Worm (Caenorhabditis elegans) whole organism, midembryonic: ENCODE data around the gene F33G12.3.
A peak's percentile ranks its signal among the peaks of the same experiment; 100 is the strongest.

Source experiments
- T22C8.4 ChIP-seq: fragments of 200-800 bp; sonication (Bioruptor generic); IDR thresholded peaks from 2 replicates; pipeline ENCODE4 v1.3.6; 2022; ENCODE audit warnings: missing genetic modification characterization, missing compliant biosample characterization
- cog-1 ChIP-seq: sonication (generic microtip); optimal IDR thresholded peaks from 2 replicates; lab custom pipeline; 2016; ENCODE audit warnings: missing genetic modification characterization, missing compliant biosample characterization
- flt-1 ChIP-seq: fragments of 200-800 bp; sonication (Bioruptor generic); IDR thresholded peaks from 2 replicates; pipeline ENCODE4 v1.3.6; 2022; ENCODE audit warnings: missing genetic modification characterization, missing compliant biosample characterization
- klf-2 ChIP-seq: fragments of 200-800 bp; sonication (Bioruptor generic); conservative IDR thresholded peaks from 2 replicates; pipeline ENCODE4 v1.3.6; 2022; ENCODE audit warnings: missing genetic modification reagents, missing genetic modification characterization, missing compliant biosample characterization
- med-1 ChIP-seq: sonication (generic microtip); optimal IDR thresholded peaks from 2 replicates; lab custom pipeline; 2017; ENCODE audit warnings: missing genetic modification characterization, mild to moderate bottlenecking, missing compliant biosample characterization, antibody characterized with exemption, missing genetic modification reagents; ENCODE audit not compliant: insufficient read depth
- ref-1 ChIP-seq: fragments of 200-800 bp; sonication (Bioruptor generic); conservative IDR thresholded peaks from 2 replicates; pipeline ENCODE4 v1.3.6; 2022; ENCODE audit warnings: missing genetic modification reagents, missing genetic modification characterization, missing compliant biosample characterization
- tab-1 ChIP-seq: fragments of 200-800 bp; sonication (Bioruptor generic); IDR thresholded peaks from 2 replicates; pipeline ENCODE4 v1.3.6; 2022; ENCODE audit warnings: missing genetic modification characterization, missing compliant biosample characterization
- ztf-23 ChIP-seq: fragments of 200-800 bp; sonication (Bioruptor generic); IDR thresholded peaks from 2 replicates; pipeline ENCODE4 v1.3.6; 2022; ENCODE audit warnings: missing genetic modification reagents, missing genetic modification characterization, missing compliant biosample characterization
- ztf-29 ChIP-seq: fragments of 200-800 bp; sonication (Bioruptor generic); IDR thresholded peaks from 2 replicates; pipeline ENCODE4 v1.3.6; 2022; ENCODE audit warnings: missing genetic modification reagents, missing genetic modification characterization, missing compliant biosample characterization

The F33G12.3 gene

DNA sequence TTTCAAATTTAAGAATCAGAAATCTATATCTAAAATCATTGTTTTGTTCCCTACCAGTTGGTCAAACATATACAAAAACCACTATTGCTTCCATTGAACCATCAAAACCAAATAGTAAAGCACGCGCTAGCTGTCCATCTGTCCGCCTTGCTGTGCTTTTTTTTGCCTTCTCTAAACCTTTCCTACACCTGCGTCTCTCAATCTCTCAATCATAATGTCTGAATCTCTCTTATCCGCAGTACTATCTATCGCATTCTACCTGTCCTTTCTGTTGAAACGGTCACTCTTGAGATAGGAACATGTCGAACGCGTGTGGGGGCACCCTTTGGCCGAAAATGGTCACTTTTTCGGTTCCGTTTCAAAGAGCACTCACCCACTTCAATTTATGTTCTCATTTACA, 13.4 kb upstream of the F33G12.3 start:
- TF ChIP-seq T22C8.4 (GFP tag; lab: Robert Waterston, UW) (no peak), cog-1 (tag; lab: Kevin White, UChicago) (peak; percentile 7)

DNA sequence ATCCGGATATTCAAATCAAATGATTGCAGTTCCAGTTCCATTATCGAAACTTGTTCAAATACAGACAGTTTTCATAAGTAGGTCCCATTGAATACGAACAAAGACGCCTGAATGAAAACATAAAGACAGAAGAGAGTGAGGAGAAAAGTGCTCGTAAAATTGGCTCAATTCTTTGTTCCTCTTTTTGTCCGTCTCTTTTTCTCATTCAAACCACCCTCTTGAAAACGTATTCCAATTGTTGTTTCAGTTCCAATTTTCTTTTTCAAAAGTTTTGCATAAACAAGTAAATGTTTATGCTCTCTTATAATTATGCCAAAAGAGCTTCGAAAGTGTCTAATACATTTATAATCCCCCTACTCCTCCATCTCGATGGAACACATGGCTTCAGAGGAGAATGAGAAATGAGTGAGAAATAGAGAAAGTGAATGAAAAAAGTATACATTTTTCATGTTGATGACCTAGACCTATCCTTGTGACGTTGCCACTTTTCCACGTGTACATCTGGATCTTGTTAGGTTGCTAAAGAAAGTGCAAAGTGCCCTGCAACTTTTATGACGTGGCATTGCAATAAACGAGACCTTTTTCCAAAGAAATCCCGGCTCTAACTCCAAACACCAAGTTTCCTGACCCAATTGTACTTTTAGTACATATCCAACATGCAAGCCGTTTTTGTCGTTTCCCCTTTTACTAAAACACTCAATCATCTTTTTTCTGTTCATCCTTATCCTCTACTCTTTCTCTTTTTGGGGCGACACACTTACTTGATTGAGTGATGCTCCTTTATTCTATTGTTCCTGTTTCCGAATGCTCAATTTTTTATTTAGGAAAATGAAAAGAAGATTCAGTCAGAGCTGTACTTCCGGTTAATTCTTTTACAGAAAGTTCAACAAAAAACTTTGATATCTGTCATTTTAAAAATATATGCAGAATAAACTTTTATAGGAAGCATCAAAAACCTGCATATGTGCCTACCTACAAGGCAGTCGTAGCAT, 12.7 kb upstream of the F33G12.3 start:
- TF ChIP-seq ref-1 (GFP tag; lab: Robert Waterston, UW): no peak
- TF ChIP-seq tab-1 (GFP tag; lab: Robert Waterston, UW): no peak
- no peak for TF ChIP-seq flt-1 (GFP tag; lab: Robert Waterston, UW)
- no peak for TF ChIP-seq T22C8.4 (GFP tag; lab: Robert Waterston, UW)
- TF ChIP-seq cog-1 (tag; lab: Kevin White, UChicago): no peak
- TF ChIP-seq klf-2 (GFP tag; lab: Robert Waterston, UW): no peak
- TF ChIP-seq ztf-23: no peak
- no peak for TF ChIP-seq ztf-29 (GFP tag; lab: Robert Waterston, UW)
- no peak for TF ChIP-seq med-1 (GFP tag; lab: Kevin White, UChicago)

DNA sequence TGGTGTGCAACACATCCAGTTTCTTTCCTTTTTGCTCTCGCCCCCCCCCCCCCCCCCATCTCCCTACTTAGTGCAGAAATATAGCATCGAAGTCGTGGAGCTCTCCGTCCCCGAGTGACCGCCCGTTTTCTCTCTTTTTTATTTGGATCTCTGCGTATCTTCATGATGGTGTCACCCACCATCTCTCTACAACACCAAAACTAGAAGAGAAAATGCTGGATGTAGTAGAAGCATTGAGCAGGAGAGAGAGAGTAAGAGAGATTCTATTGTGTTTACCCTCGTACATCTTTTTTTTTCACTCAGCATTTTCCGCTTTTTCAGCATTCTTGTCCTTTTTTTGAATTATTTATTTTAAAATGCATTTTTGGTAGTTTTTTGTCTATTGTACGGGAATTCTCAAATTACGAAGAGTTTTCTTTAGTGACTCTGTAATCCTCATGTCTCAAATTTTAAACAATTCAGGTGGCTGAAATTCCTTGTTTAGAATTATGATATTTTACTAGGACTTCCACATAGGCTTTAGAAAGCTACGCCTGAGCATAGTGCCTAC, 8.6 kb upstream of the F33G12.3 start:
- no peak for TF ChIP-seq tab-1 (GFP tag; lab: Robert Waterston, UW)

DNA sequence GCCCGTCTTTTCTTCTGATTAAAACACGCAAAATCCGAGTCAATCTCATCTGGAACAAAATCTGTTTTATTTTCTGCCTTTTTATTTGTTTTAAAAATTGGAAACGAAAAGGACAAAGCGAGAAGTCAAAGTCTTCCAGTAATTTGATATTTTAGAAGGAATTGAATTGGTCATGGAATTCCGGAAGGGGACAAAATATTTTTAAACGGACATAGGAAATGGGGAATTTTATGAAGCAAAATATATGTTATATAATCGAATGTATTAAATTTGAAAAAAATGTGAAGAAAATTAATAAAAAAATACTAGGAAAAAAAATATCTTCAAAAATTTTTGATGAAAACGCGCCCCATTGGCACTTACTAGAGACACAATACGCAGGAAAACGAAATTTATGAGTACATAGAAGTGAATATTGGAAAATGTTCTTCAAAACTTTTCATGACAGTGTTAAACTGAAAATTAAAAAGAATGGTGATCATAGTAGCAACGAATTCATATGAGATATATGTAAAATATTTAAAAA, 6.9 kb upstream of the F33G12.3 start, which contains the start of gene F33G12.7:
TSS of gene F33G12.7 (minus strand) at position 51 of the 526 bp plus-strand sequence.
- TF ChIP-seq flt-1 (GFP tag; lab: Robert Waterston, UW) (no peak), med-1 (GFP tag; lab: Kevin White, UChicago) (no peak), klf-2 (GFP tag; lab: Robert Waterston, UW) (no peak), ztf-29 (GFP tag; lab: Robert Waterston, UW) (no peak), tab-1 (GFP tag; lab: Robert Waterston, UW) (no peak), cog-1 (tag; lab: Kevin White, UChicago) (no peak), ztf-23 (no peak), T22C8.4 (GFP tag; lab: Robert Waterston, UW) (no peak), ref-1 (GFP tag; lab: Robert Waterston, UW) (no peak)

DNA sequence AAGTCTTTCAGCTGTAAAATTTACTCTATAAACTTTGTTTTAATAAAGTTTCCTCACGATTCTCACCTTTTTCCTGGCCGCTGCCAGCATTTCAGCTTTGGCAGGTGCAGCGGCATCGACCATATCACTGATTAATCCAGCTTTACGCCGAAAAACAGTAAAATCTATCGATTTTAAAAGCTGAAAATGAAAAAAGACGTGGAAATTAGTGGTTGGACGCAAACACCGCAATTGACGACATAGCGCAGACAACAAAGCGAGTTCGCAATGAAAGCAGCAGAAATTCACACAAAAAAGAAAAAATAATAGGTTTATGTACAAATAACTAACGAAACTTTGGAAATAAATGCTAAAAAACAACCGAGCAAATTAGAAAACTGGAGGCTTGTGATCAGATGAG, 6.1 kb upstream of the F33G12.3 start, which contains the start of gene golg-2:
TSS of gene golg-2 (minus strand) at position 180 of the 400 bp plus-strand sequence.
- TF ChIP-seq flt-1 (GFP tag; lab: Robert Waterston, UW) (no peak), tab-1 (GFP tag; lab: Robert Waterston, UW) (no peak), T22C8.4 (GFP tag; lab: Robert Waterston, UW) (no peak), ztf-29 (GFP tag; lab: Robert Waterston, UW) (no peak), cog-1 (tag; lab: Kevin White, UChicago) (no peak), klf-2 (GFP tag; lab: Robert Waterston, UW) (no peak), med-1 (GFP tag; lab: Kevin White, UChicago) (no peak), ref-1 (GFP tag; lab: Robert Waterston, UW) (no peak), ztf-23 (no peak)

DNA sequence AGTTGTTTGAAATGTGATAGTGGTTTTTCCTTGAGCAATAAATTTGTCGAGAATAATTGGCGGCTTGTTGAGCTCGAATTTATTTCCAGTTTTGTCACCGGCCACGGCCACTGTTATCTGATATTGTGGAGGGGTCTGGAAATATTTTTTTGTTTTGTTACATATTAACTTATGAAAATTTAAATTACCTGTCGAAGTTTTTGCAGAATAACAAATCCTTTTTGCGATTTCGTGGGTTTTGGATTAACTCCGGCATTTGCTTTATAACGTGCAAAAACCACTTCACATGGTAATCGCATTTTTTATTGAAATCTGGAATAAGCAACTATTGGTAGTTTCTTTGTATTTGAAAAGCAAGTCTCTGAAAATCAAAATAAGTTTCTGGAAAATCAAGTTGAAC, 2.3 kb upstream of the F33G12.3 start, which contains the start of gene lrr-1:
TSS of gene lrr-1 (minus strand) at position 312 of the 400 bp plus-strand sequence.
- TF ChIP-seq flt-1 (GFP tag; lab: Robert Waterston, UW): no peak
- no peak for TF ChIP-seq cog-1 (tag; lab: Kevin White, UChicago)
- TF ChIP-seq klf-2 (GFP tag; lab: Robert Waterston, UW): no peak

DNA sequence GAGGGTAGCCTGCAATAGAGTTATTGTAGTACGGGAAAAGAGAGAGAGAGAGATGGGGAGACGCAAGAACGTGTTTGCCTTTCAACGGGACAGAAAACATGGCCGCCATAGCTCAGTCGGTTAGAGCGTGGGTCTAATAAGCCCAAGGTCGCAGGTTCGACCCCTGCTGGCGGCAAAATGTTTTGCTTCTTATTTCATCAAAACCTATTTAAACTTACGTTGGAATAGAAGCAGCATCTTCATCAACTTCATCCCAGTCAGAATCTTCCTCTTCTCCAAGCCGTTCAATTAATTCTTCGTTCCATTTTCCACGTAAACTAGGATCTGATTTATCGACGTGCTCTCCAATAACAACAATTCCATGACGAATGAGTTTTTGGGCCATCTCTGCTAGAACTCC, 1.2 kb downstream of the F33G12.3 start:
- TF ChIP-seq cog-1 (tag; lab: Kevin White, UChicago) (peak; percentile 95), ztf-23 (peak; percentile 93), T22C8.4 (GFP tag; lab: Robert Waterston, UW) (peak; percentile 95), klf-2 (GFP tag; lab: Robert Waterston, UW) (peak; percentile 89), med-1 (GFP tag; lab: Kevin White, UChicago) (peak; percentile 74), ref-1 (GFP tag; lab: Robert Waterston, UW) (peak; percentile 93), tab-1 (GFP tag; lab: Robert Waterston, UW) (peak; percentile 97), flt-1 (GFP tag; lab: Robert Waterston, UW) (peak; percentile 97), ztf-29 (GFP tag; lab: Robert Waterston, UW) (peak; percentile 99)

DNA sequence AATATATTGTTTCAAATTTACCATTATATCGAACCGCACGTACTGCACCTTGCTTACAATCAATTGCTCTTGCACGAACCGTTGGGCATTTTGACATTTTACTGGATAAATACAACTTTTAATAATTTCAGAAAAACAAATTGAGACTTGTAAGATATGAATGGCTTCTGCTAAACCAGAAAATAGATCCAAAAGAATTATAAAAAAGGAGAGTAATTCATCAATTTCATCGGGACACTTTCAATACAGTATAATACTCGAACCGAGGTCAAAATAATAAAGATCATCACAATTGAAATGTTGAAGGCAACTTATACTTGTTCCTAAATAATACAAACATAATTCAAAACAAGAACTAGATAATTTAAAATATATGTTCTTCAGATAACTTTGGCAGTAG, 2.2 kb downstream of the F33G12.3 start, which contains the start of gene wdr-83:
TSS of gene wdr-83 (minus strand) at position 101 of the 400 bp plus-strand sequence.
- TF ChIP-seq ztf-29 (GFP tag; lab: Robert Waterston, UW) (no peak), ref-1 (GFP tag; lab: Robert Waterston, UW) (no peak), tab-1 (GFP tag; lab: Robert Waterston, UW) (no peak), klf-2 (GFP tag; lab: Robert Waterston, UW) (no peak), med-1 (GFP tag; lab: Kevin White, UChicago) (no peak), flt-1 (GFP tag; lab: Robert Waterston, UW) (no peak), T22C8.4 (GFP tag; lab: Robert Waterston, UW) (no peak), cog-1 (tag; lab: Kevin White, UChicago) (no peak), ztf-23 (no peak)

DNA sequence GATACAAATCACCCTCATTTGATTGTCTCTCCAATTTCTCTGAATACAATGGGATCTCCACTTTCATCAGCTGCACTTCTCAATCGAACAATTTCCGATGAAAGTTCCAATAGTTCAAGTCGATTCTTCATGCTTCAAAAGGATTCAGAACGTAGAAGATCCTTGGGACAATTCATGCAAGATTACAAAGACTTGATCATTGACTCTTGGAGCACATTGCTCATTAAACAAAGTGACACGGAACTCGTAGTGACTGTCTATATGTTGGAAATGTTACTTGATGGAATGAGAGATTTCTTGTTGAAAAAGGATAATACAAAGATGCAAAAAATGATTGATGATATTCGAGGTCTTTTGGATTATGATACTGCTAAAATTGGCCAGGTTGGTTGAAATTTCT, 5.9 kb downstream of the F33G12.3 start:
- no peak for TF ChIP-seq tab-1 (GFP tag; lab: Robert Waterston, UW)
- TF ChIP-seq cog-1 (tag; lab: Kevin White, UChicago): no peak
- no peak for TF ChIP-seq klf-2 (GFP tag; lab: Robert Waterston, UW)
- TF ChIP-seq ref-1 (GFP tag; lab: Robert Waterston, UW): no peak
- no peak for TF ChIP-seq ztf-23
- TF ChIP-seq flt-1 (GFP tag; lab: Robert Waterston, UW): no peak
- TF ChIP-seq med-1 (GFP tag; lab: Kevin White, UChicago): no peak
- no peak for TF ChIP-seq T22C8.4 (GFP tag; lab: Robert Waterston, UW)
- no peak for TF ChIP-seq ztf-29 (GFP tag; lab: Robert Waterston, UW)
